Fruit fly (Drosophila melanogaster): ENCODE data around the gene CG17841.

CG17841 gene

dm6 chrX:10370201-10371038 is 2.6 kb downstream of the CG17841 start:
- TF ChIP-seq Lpt (GFP tag; optimal IDR thresholded peaks at IDR 0.05) (no peak), ss (GFP tag; optimal IDR thresholded peaks at IDR 0.05) (no peak), esn (GFP tag; optimal IDR thresholded peaks at IDR 0.05) (no peak), CG11902 (GFP tag; optimal IDR thresholded peaks at IDR 0.05) (no peak), svp (GFP tag) (peak; percentile 90), CG6276 (GFP tag; optimal IDR thresholded peaks at IDR 0.05) (no peak), CG11294 (GFP tag; IDR thresholded peaks at IDR 0.05) (no peak), CG8319 (GFP tag; optimal IDR thresholded peaks at IDR 0.05) (no peak), fd85E (GFP tag; optimal IDR thresholded peaks at IDR 0.05) (no peak)

- TF ChIP-seq Met (GFP tag; optimal IDR thresholded peaks at IDR 0.05) (no peak), CG3032 (tag; optimal IDR thresholded peaks at IDR 0.05) (no peak), OdsH (GFP tag; optimal IDR thresholded peaks at IDR 0.05) (no peak), CG3919 (GFP tag; optimal IDR thresholded peaks at IDR 0.05) (no peak), Blimp-1 (GFP tag; optimal IDR thresholded peaks at IDR 0.05) (no peak)
Measured at dm6 chrX:10375216-10375615, 7.4 kb downstream of the CG17841 start, which contains the start of the genes CG32686 and CG2898. Gene CG32686, minus strand, starts transcription at chrX:10375316. Gene CG2898, plus strand, starts transcription at chrX:10375374.

DNA sequence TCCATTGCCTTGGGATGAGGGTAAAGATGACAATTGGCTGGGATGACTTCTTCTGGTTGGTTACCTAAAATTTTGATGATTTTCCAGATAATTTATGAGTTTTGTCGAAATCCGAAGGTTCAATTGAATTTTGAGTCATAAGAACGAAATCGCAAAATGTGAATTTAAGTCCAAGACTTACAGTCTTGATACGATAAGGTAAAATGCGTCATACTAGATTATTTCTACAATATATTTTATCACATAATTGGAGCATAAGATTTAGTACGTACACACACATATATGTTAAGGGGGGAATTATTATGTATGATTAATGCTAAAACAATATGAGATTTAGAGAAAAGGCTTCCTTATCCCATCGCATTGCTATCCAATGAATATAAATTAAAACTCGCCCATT is 13.4 kb downstream of the CG17841 start, which contains the start of gene CG32681:
TSS of gene CG32681 (minus strand) at position 101 of the 400 bp plus-strand sequence.
- TF ChIP-seq Met (GFP tag; optimal IDR thresholded peaks at IDR 0.05) = no peak
- no peak for TF ChIP-seq Sox14 (GFP tag; optimal IDR thresholded peaks at IDR 0.05)
- TF ChIP-seq lz (GFP tag; optimal IDR thresholded peaks at IDR 0.05) = no peak
- no peak for TF ChIP-seq Smox (GFP tag; optimal IDR thresholded peaks at IDR 0.05)
- no peak for TF ChIP-seq CG11762 (GFP tag; optimal IDR thresholded peaks at IDR 0.05; ENCODE audit: insufficient read depth)
- TF ChIP-seq CG32006 (GFP tag; optimal IDR thresholded peaks at IDR 0.05) = no peak
- no peak for TF ChIP-seq fd85E (GFP tag; optimal IDR thresholded peaks at IDR 0.05)
- TF ChIP-seq CG6854 (GFP tag; optimal IDR thresholded peaks at IDR 0.05) = no peak
- TF ChIP-seq pdm3 (GFP tag; optimal IDR thresholded peaks at IDR 0.05) = no peak
- no peak for TF ChIP-seq CG34406 (GFP tag; optimal IDR thresholded peaks at IDR 0.05)
- no peak for TF ChIP-seq CG11902 (GFP tag; optimal IDR thresholded peaks at IDR 0.05)
- TF ChIP-seq Blimp-1 (GFP tag; optimal IDR thresholded peaks at IDR 0.05) = no peak
- no peak for TF ChIP-seq CG4318 (GFP tag; optimal IDR thresholded peaks at IDR 0.05)

- TF ChIP-seq Lpt (GFP tag; optimal IDR thresholded peaks at IDR 0.05) (no peak), CG11902 (GFP tag; optimal IDR thresholded peaks at IDR 0.05) (no peak), Sox102F (GFP tag; optimal IDR thresholded peaks at IDR 0.05) (no peak), CG1621 (tag; optimal IDR thresholded peaks at IDR 0.05) (peak; percentile 11), fkh (GFP tag; optimal IDR thresholded peaks at IDR 0.05) (peak; percentile 75), Eip78C (GFP tag) (peak; percentile 15)
Measured at dm6 chrX:10384947-10385346, 17.1 kb downstream of the CG17841 start.

DNA sequence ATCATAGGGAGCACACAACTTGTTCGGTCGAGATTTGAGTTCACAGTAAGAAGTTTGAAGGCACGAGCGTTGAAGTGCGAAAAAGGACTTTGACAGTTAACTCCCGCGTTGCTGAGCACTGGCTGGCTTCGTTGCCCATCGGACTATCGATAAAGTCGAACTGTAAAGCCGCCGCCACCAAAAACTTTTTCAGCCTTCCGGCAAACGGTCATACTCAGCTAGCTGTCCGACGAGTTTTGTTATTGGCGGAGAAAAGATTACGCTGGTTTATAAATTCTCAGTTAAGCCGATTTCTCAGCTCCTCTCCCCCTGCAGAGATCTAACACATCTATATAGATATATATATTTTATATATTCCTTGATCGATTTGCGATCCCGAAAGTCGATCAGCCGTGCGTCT is 17.9 kb downstream of the CG17841 start, which contains the start of the genes Psf3 and flw:
TSS of gene Psf3 (minus strand) at position 105 of the 400 bp plus-strand sequence.
TSS of gene flw (plus strand) at position 204 of the 400 bp plus-strand sequence.
- TF ChIP-seq vri (GFP tag; optimal IDR thresholded peaks at IDR 0.05) (no peak), Eip78C (GFP tag) (peak; percentile 64), CG34406 (GFP tag; optimal IDR thresholded peaks at IDR 0.05) (peak; percentile 14), Eip93F (GFP tag; optimal IDR thresholded peaks at IDR 0.05) (peak; percentile 2), eg (GFP tag; IDR thresholded peaks at IDR 0.05) (0 out of 3 replicates have a peak, but pooled peaks have one; percentile 18), CG8319 (GFP tag; optimal IDR thresholded peaks at IDR 0.05) (no peak), CG31627 (GFP tag; optimal IDR thresholded peaks at IDR 0.05) (peak; percentile 4), achi (GFP tag; optimal IDR thresholded peaks at IDR 0.05) (peak; percentile 98), CG6854 (GFP tag; optimal IDR thresholded peaks at IDR 0.05) (peak; percentile 25), CG6808 (GFP tag; optimal IDR thresholded peaks at IDR 0.05) (peak; percentile 6), CG10631 (GFP tag; optimal IDR thresholded peaks at IDR 0.05) (no peak), esn (GFP tag; optimal IDR thresholded peaks at IDR 0.05) (peak; percentile 13)
